Fruit fly (Drosophila melanogaster): ENCODE measurements around the gene unc-13-4A.
A peak's percentile ranks its signal among the peaks of the same experiment; 100 is the strongest.

The unc-13-4A gene

DNA sequence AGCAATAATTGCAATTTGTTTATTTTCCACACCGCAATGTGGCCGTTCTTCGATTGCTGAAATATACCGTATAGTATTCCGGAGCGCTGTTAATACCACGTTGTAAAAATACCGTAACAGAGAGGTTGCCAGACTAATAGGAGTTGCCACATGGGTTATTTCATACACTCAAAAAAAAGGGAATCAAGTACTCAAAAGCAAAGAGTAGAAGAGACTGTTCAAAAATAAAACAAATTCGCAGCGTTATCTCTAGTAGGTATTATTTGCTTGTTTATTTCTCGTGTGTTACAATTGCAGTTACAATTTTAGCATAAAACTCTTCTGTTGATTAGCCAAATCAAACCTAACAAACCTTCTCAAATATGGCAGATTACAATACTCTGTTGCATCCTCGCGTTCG, 62.2 kb downstream of the unc-13-4A start, which contains the start of gene MED4 (continued):
- TF ChIP-seq CG17328 (GFP tag; IDR thresholded peaks at IDR 0.05) = peak; percentile 73
- TF ChIP-seq ken (GFP tag; IDR thresholded peaks at IDR 0.05) = peak; percentile 75
- peak; percentile 82 for TF ChIP-seq shn (GFP tag; optimal IDR thresholded peaks at IDR 0.05)
- peak; percentile 67 for TF ChIP-seq CG17385 (GFP tag; optimal IDR thresholded peaks at IDR 0.05)
- peak; percentile 56 for TF ChIP-seq trem (tag; optimal IDR thresholded peaks at IDR 0.05)
- peak; percentile 51 for TF ChIP-seq vfl (GFP tag; optimal IDR thresholded peaks at IDR 0.05)
- no peak for TF ChIP-seq CG11696 (GFP tag; IDR thresholded peaks at IDR 0.05)
- peak; percentile 49 for TF ChIP-seq Nf-YC (tag; optimal IDR thresholded peaks at IDR 0.05)
- peak; percentile 83 for TF ChIP-seq CG16863 (GFP tag; optimal IDR thresholded peaks at IDR 0.05)
- no peak for TF ChIP-seq CG10431 (GFP tag; optimal IDR thresholded peaks at IDR 0.05)
- peak; percentile 85 for TF ChIP-seq pnt (GFP tag; optimal IDR thresholded peaks at IDR 0.05)
- peak; percentile 81 for TF ChIP-seq CG8089 (GFP tag; optimal IDR thresholded peaks at IDR 0.05)
- peak; percentile 41; the same call in 1 of the 3 replicates for TF ChIP-seq C15 (GFP tag; IDR thresholded peaks at IDR 0.05)
- peak; percentile 84 for TF ChIP-seq ind (GFP tag; optimal IDR thresholded peaks at IDR 0.05)
- peak; percentile 79 for TF ChIP-seq CG12219 (GFP tag; optimal IDR thresholded peaks at IDR 0.05)
- no peak for TF ChIP-seq CG10321 (GFP tag; IDR thresholded peaks at IDR 0.05)
- peak in 1 of 2 experiments; percentile 17 for TF ChIP-seq insv (GFP tag; optimal IDR thresholded peaks at IDR 0.05)
- peak; percentile 83 for TF ChIP-seq repo (GFP tag; optimal IDR thresholded peaks at IDR 0.05)
- no peak for TF ChIP-seq Lpt (GFP tag; optimal IDR thresholded peaks at IDR 0.05)
- no peak for TF ChIP-seq Hr78 (GFP tag; optimal IDR thresholded peaks at IDR 0.05)
- peak; percentile 66 for TF ChIP-seq ab (GFP tag; optimal IDR thresholded peaks at IDR 0.05)
- TF ChIP-seq CG14965 (GFP tag; optimal IDR thresholded peaks at IDR 0.05; ENCODE audit: borderline replicate concordance) = no peak
- no peak for TF ChIP-seq fru (optimal IDR thresholded peaks at IDR 0.05)
- peak; percentile 58 for TF ChIP-seq CG3065 (GFP tag; optimal IDR thresholded peaks at IDR 0.05)
- no peak for TF ChIP-seq prd (optimal IDR thresholded peaks at IDR 0.05)
- peak; percentile 80 for TF ChIP-seq prd (GFP tag; IDR thresholded peaks at IDR 0.05)
- peak; percentile 68 for TF ChIP-seq cato (GFP tag; optimal IDR thresholded peaks at IDR 0.05; ENCODE audit: borderline replicate concordance)
- TF ChIP-seq pb (GFP tag; optimal IDR thresholded peaks at IDR 0.05) = peak; percentile 75
- TF ChIP-seq Ada2b (GFP tag; IDR thresholded peaks at IDR 0.05) = peak; percentile 60
- TF ChIP-seq CG42726 (GFP tag; IDR thresholded peaks at IDR 0.05; ENCODE audit: partially characterized antibody) = no peak
- peak; percentile 49 for TF ChIP-seq CG6813 (GFP tag; optimal IDR thresholded peaks at IDR 0.05)
- no peak for TF ChIP-seq Nf-YA (GFP tag; IDR thresholded peaks at IDR 0.05)
- peak; percentile 78 to 85 for TF ChIP-seq Pdp1 (GFP tag; optimal IDR thresholded peaks at IDR 0.05)
- TF ChIP-seq Hsf (GFP tag; optimal IDR thresholded peaks at IDR 0.05) = peak; percentile 89
- TF ChIP-seq CG18764 (GFP tag; optimal IDR thresholded peaks at IDR 0.05) = peak; percentile 69
- TF ChIP-seq NK7.1 (GFP tag; optimal IDR thresholded peaks at IDR 0.05) = peak; percentile 66
- TF ChIP-seq nerfin-2 (GFP tag; IDR thresholded peaks at IDR 0.05; ENCODE audit: partially characterized antibody) = no peak
- peak; percentile 83 for TF ChIP-seq CG12942 (GFP tag; optimal IDR thresholded peaks at IDR 0.05)
- peak; percentile 75 for TF ChIP-seq CG14710 (tag; optimal IDR thresholded peaks at IDR 0.05)
- no peak for TF ChIP-seq hb (GFP tag; IDR thresholded peaks at IDR 0.05; ENCODE audit: partially characterized antibody)
- no peak for TF ChIP-seq HLHmδ (GFP tag; optimal IDR thresholded peaks at IDR 0.05)
- no peak for TF ChIP-seq CG15011 (GFP tag; optimal IDR thresholded peaks at IDR 0.05)
- peak; percentile 62 for TF ChIP-seq Rx (GFP tag; IDR thresholded peaks at IDR 0.05)
- peak; percentile 82 for TF ChIP-seq CG8924 (tag; optimal IDR thresholded peaks at IDR 0.05)
- TF ChIP-seq toy (GFP tag; IDR thresholded peaks at IDR 0.05) = no peak
- peak; percentile 82 for TF ChIP-seq gcm2 (GFP tag; optimal IDR thresholded peaks at IDR 0.05)
- peak; percentile 83 for TF ChIP-seq Atf-2 (GFP tag; optimal IDR thresholded peaks at IDR 0.05)
- TF ChIP-seq Mrtf (GFP tag; IDR thresholded peaks at IDR 0.05) = peak; percentile 50; the same call in 1 of the 3 replicates
- peak; percentile 58 for TF ChIP-seq slou (GFP tag; optimal IDR thresholded peaks at IDR 0.05)
- peak; percentile 89 for TF ChIP-seq lilli (GFP tag; optimal IDR thresholded peaks at IDR 0.05)
- peak; percentile 61; the same call in 1 of the 2 replicates for TF ChIP-seq CG5953 (GFP tag; IDR thresholded peaks at IDR 0.05)
- peak; percentile 72 for TF ChIP-seq fd3F (GFP tag; optimal IDR thresholded peaks at IDR 0.05)
